Fruit fly (Drosophila melanogaster) whole organism, embryonic: ENCODE results near the gene CG17124.

Source experiments
- Atf-2 ChIP-seq: fragments of 200-800 bp; sonication (Bioruptor generic); optimal IDR thresholded peaks from 2 replicates; lab custom pipeline; 2016; ENCODE audit warnings: missing biosample characterization, missing genetic modification characterization
- Atf6 ChIP-seq: fragments of 200-800 bp; sonication (Bioruptor generic); IDR thresholded peaks from 2 replicates; pipeline ENCODE4 v1.3.6; 2022; ENCODE audit warnings: missing biosample characterization, missing genetic modification characterization
- B-H1 ChIP-seq: fragments of 200-800 bp; sonication (Bioruptor generic); IDR thresholded peaks from 3 replicates; pipeline ENCODE4 v1.3.6; 2022; ENCODE audit warnings: missing biosample characterization, missing genetic modification characterization
- Bteb2 ChIP-seq: fragments of 200-800 bp; sonication (Bioruptor generic); optimal IDR thresholded peaks from 2 replicates; lab custom pipeline; 2016; ENCODE audit warnings: missing biosample characterization, missing genetic modification characterization
- CG10321 ChIP-seq: fragments of 200-800 bp; sonication (Bioruptor generic); IDR thresholded peaks from 2 replicates; pipeline ENCODE4 v1.3.6; 2022; ENCODE audit warnings: missing biosample characterization, missing genetic modification characterization
- CG10431 ChIP-seq: fragments of 200-800 bp; sonication (Bioruptor generic); optimal IDR thresholded peaks from 3 replicates; lab custom pipeline; 2018; ENCODE audit warnings: missing biosample characterization, mild to moderate bottlenecking, missing genetic modification characterization
- CG10959 ChIP-seq: fragments of 200-800 bp; sonication (Bioruptor generic); IDR thresholded peaks from 2 replicates; pipeline ENCODE4 v1.3.6; 2022; ENCODE audit warnings: missing biosample characterization, missing genetic modification characterization
- CG15601 ChIP-seq: fragments of 200-800 bp; sonication (Bioruptor generic); optimal IDR thresholded peaks from 3 replicates; lab custom pipeline; 2019; ENCODE audit warnings: missing biosample characterization, mild to moderate bottlenecking, missing genetic modification characterization, moderate library complexity
- CG1602 ChIP-seq: fragments of 200-800 bp; sonication (Bioruptor generic); optimal IDR thresholded peaks from 3 replicates; lab custom pipeline; 2016; ENCODE audit warnings: missing biosample characterization, missing genetic modification characterization
- CG17328 ChIP-seq: fragments of 200-800 bp; sonication (Bioruptor generic); IDR thresholded peaks from 2 replicates; pipeline ENCODE4 v1.3.6; 2022; ENCODE audit warnings: missing biosample characterization, missing genetic modification characterization
- CG17359 ChIP-seq: fragments of 200-800 bp; sonication (Bioruptor generic); optimal IDR thresholded peaks from 3 replicates; lab custom pipeline; 2018; ENCODE audit warnings: missing biosample characterization, mild to moderate bottlenecking, missing genetic modification characterization, moderate library complexity
- CG17568 ChIP-seq: fragments of 200-800 bp; sonication (Bioruptor generic); optimal IDR thresholded peaks from 2 replicates; lab custom pipeline; 2018; ENCODE audit warnings: missing biosample characterization, mild to moderate bottlenecking, missing genetic modification characterization, moderate library complexity
- CG3065 ChIP-seq: fragments of 200-800 bp; sonication (Bioruptor generic); optimal IDR thresholded peaks from 2 replicates; lab custom pipeline; 2016; ENCODE audit warnings: missing biosample characterization, missing genetic modification characterization
- CG31224 ChIP-seq: fragments of 200-800 bp; sonication (Bioruptor generic); IDR thresholded peaks from 2 replicates; pipeline ENCODE4 v1.3.6; 2022; ENCODE audit warnings: missing biosample characterization, missing genetic modification characterization
- CG3163 ChIP-seq: fragments of 200-800 bp; sonication (Bioruptor generic); optimal IDR thresholded peaks from 3 replicates; lab custom pipeline; 2016; ENCODE audit warnings: missing biosample characterization, missing genetic modification characterization
- CG3281 ChIP-seq: fragments of 200-800 bp; sonication (Bioruptor generic); optimal IDR thresholded peaks from 3 replicates; lab custom pipeline; 2017; ENCODE audit warnings: missing biosample characterization, mild to moderate bottlenecking, missing genetic modification characterization
- CG33557 ChIP-seq: fragments of 200-800 bp; sonication (Bioruptor generic); optimal IDR thresholded peaks from 2 replicates; lab custom pipeline; 2019; ENCODE audit warnings: missing biosample characterization, mild to moderate bottlenecking, missing genetic modification characterization, moderate library complexity
- CG34422 ChIP-seq: fragments of 200-800 bp; sonication (Bioruptor generic); IDR thresholded peaks from 3 replicates; pipeline ENCODE4 v1.3.6; 2022; ENCODE audit warnings: missing biosample characterization, missing genetic modification characterization
- CG4617 ChIP-seq: fragments of 200-800 bp; sonication (Bioruptor generic); optimal IDR thresholded peaks from 3 replicates; lab custom pipeline; 2016; ENCODE audit warnings: missing biosample characterization, missing genetic modification characterization, borderline replicate concordance
- CG5180 ChIP-seq: fragments of 200-800 bp; sonication (Bioruptor generic); optimal IDR thresholded peaks from 3 replicates; lab custom pipeline; 2017; ENCODE audit warnings: missing biosample characterization, missing genetic modification characterization, mild to moderate bottlenecking, moderate library complexity, missing genetic modification reagents
- CG6689 ChIP-seq: fragments of 200-800 bp; sonication (Bioruptor generic); IDR thresholded peaks from 2 replicates; pipeline ENCODE4 v1.3.6; 2022; ENCODE audit warnings: missing biosample characterization, missing genetic modification characterization
- CG7357 ChIP-seq: fragments of 200-800 bp; sonication (Bioruptor generic); IDR thresholded peaks from 3 replicates; pipeline ENCODE4 v1.3.6; 2022; ENCODE audit warnings: missing biosample characterization, missing genetic modification characterization
- CG8089 ChIP-seq: fragments of 200-800 bp; sonication (Bioruptor generic); optimal IDR thresholded peaks from 3 replicates; lab custom pipeline; 2016; ENCODE audit warnings: missing biosample characterization, missing genetic modification characterization
- CG9609 ChIP-seq: fragments of 200-800 bp; sonication (Bioruptor generic); optimal IDR thresholded peaks from 3 replicates; lab custom pipeline; 2016; ENCODE audit warnings: missing biosample characterization, missing genetic modification characterization
- CG9727 ChIP-seq: fragments of 200-800 bp; sonication (Bioruptor generic); optimal IDR thresholded peaks from 3 replicates; lab custom pipeline; 2017; ENCODE audit warnings: missing biosample characterization, mild to moderate bottlenecking, missing genetic modification characterization
- CoRest ChIP-seq: fragments of 200-800 bp; sonication (Bioruptor generic); optimal IDR thresholded peaks from 3 replicates; lab custom pipeline; 2018; ENCODE audit warnings: missing biosample characterization, mild to moderate bottlenecking, missing genetic modification characterization, moderate library complexity
- D19B ChIP-seq: fragments of 200-800 bp; sonication (Bioruptor generic); optimal IDR thresholded peaks from 2 replicates; lab custom pipeline; 2017; ENCODE audit warnings: missing biosample characterization, mild to moderate bottlenecking, missing genetic modification characterization
- Dfd ChIP-seq, 2 experiments: fragments of >200 bp; optimal IDR thresholded peaks; 2 replicates each; lab custom pipeline; 2017; ENCODE audit warnings: missing biosample characterization in 2 of 2, missing genetic modification characterization in 2 of 2
- Ets65A ChIP-seq: fragments of 200-800 bp; sonication (Bioruptor generic); peaks from one replicate; lab custom pipeline; 2016; ENCODE audit warnings: missing biosample characterization, missing genetic modification characterization
- GATAe ChIP-seq: fragments of 200-800 bp; sonication (Bioruptor generic); conservative IDR thresholded peaks from 2 replicates; pipeline ENCODE4 v1.3.6; 2022; ENCODE audit warnings: missing biosample characterization, missing genetic modification characterization
- Gug ChIP-seq: fragments of 200-800 bp; sonication (Bioruptor generic); IDR thresholded peaks from 4 replicates; pipeline ENCODE4 v1.3.6; 2022; ENCODE audit warnings: missing biosample characterization, missing genetic modification characterization
- HLH54F ChIP-seq: fragments of 200-800 bp; sonication (Bioruptor generic); optimal IDR thresholded peaks from 3 replicates; lab custom pipeline; 2016; ENCODE audit warnings: missing biosample characterization, missing genetic modification characterization
- NK7.1 ChIP-seq: fragments of 200-800 bp; sonication (Bioruptor generic); optimal IDR thresholded peaks from 3 replicates; lab custom pipeline; 2016; ENCODE audit warnings: missing biosample characterization, missing genetic modification characterization
- Side ChIP-seq: fragments of 200-800 bp; sonication (Bioruptor generic); optimal IDR thresholded peaks from 2 replicates; lab custom pipeline; 2016; ENCODE audit warnings: missing biosample characterization, missing genetic modification characterization
- Sin3A ChIP-seq: fragments of >200 bp; optimal IDR thresholded peaks from 2 replicates; lab custom pipeline; 2018
- YL-1 ChIP-seq: fragments of 200-800 bp; sonication (Bioruptor generic); optimal IDR thresholded peaks from 3 replicates; lab custom pipeline; 2017; ENCODE audit warnings: missing biosample characterization, mild to moderate bottlenecking, missing genetic modification characterization
- ara ChIP-seq: fragments of 200-800 bp; sonication (Bioruptor generic); IDR thresholded peaks from 2 replicates; pipeline ENCODE4 v1.3.6; 2022; ENCODE audit warnings: missing biosample characterization, missing genetic modification characterization
- bowl ChIP-seq: fragments of 200-800 bp; sonication (Bioruptor generic); IDR thresholded peaks from 2 replicates; pipeline ENCODE4 v1.3.6; 2022; ENCODE audit warnings: missing biosample characterization, missing genetic modification characterization
- chm ChIP-seq: fragments of 200-800 bp; sonication (Bioruptor generic); IDR thresholded peaks from 2 replicates; pipeline ENCODE4 v1.3.6; 2022; ENCODE audit warnings: missing biosample characterization, missing genetic modification characterization
- exex ChIP-seq: fragments of 200-800 bp; sonication (Bioruptor generic); optimal IDR thresholded peaks from 4 replicates; lab custom pipeline; 2018; ENCODE audit warnings: missing biosample characterization, mild to moderate bottlenecking, missing genetic modification characterization, moderate library complexity
- fru ChIP-seq: fragments of >200 bp; optimal IDR thresholded peaks from 2 replicates; lab custom pipeline; 2017
- fu2 ChIP-seq: fragments of 200-800 bp; sonication (Bioruptor generic); optimal IDR thresholded peaks from 2 replicates; lab custom pipeline; 2016; ENCODE audit warnings: missing biosample characterization, missing genetic modification characterization
- gem ChIP-seq: fragments of 200-800 bp; sonication (Bioruptor generic); optimal IDR thresholded peaks from 2 replicates; lab custom pipeline; 2019; ENCODE audit warnings: missing biosample characterization, mild to moderate bottlenecking, missing genetic modification characterization, moderate library complexity
- kni ChIP-seq: fragments of 200-800 bp; sonication (Bioruptor generic); optimal IDR thresholded peaks from 3 replicates; lab custom pipeline; 2017; ENCODE audit warnings: mild to moderate bottlenecking, missing biosample characterization, missing genetic modification reagents, missing genetic modification characterization
- lov ChIP-seq, 2 experiments: fragments of 200-800 bp in 1 of 2; fragments of >200 bp in 1 of 2; sonication (Bioruptor generic) in 1 of 2; IDR thresholded peaks in 1 of 2; optimal IDR thresholded peaks in 1 of 2; 2 replicates in 1 of 2; 3 replicates in 1 of 2; pipeline versions ENCODE4 v1.3.6 to Lab custom; 2017 to 2022; ENCODE audit warnings: missing biosample characterization in 1 of 2, missing genetic modification characterization in 1 of 2
- mirr ChIP-seq: fragments of 200-800 bp; sonication (Bioruptor generic); optimal IDR thresholded peaks from 3 replicates; lab custom pipeline; 2018; ENCODE audit warnings: missing biosample characterization, mild to moderate bottlenecking, missing genetic modification characterization
- onecut ChIP-seq: fragments of 200-800 bp; sonication (Bioruptor generic); IDR thresholded peaks from 2 replicates; pipeline ENCODE4 v1.3.6; 2022; ENCODE audit warnings: missing biosample characterization, missing genetic modification characterization
- ranshi ChIP-seq: fragments of 200-800 bp; sonication (Bioruptor generic); IDR thresholded peaks from 2 replicates; pipeline ENCODE4 v1.3.6; 2022; ENCODE audit warnings: missing biosample characterization, missing genetic modification characterization
- sr ChIP-seq: fragments of 200-800 bp; sonication (Bioruptor generic); IDR thresholded peaks from 3 replicates; pipeline ENCODE4 v1.3.6; 2022; ENCODE audit warnings: missing biosample characterization, missing genetic modification characterization
- ssp ChIP-seq: fragments of 200-800 bp; sonication (Bioruptor generic); IDR thresholded peaks from 2 replicates; pipeline ENCODE4 v1.3.6; 2022; ENCODE audit warnings: missing biosample characterization, missing genetic modification characterization
- tap ChIP-seq: fragments of 200-800 bp; optimal IDR thresholded peaks from 3 replicates; lab custom pipeline; 2019; ENCODE audit warnings: missing biosample characterization, mild to moderate bottlenecking, missing genetic modification characterization, moderate library complexity
- trh ChIP-seq: fragments of 200-800 bp; sonication (Bioruptor generic); optimal IDR thresholded peaks from 2 replicates; lab custom pipeline; 2016; ENCODE audit warnings: missing biosample characterization, missing genetic modification characterization

CG17124 gene

DNA sequence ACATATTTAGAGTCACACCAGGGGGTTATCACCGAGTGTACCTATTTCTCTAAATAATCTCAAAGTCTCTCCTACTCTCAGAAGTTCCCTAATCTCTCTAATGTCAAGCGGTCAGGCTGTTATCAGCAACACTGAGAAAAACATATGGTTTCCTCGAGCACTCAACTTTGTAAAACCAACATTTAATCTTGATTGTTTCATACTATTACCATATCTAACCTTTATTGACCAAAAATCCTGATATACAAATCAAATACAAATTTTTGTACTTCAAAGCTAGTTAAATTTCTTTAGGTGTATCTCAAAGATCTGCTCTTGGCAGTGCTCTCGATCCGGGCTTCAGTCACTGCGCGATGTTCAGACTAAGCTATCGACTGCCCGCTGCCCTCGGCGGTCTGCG lies 52.8 kb downstream of the CG17124 start, which contains the start of gene CG6415 (continued):
- peak; percentile 64 for TF ChIP-seq ranshi
- TF ChIP-seq sr (GFP tag; lab: Robert Waterston, UW): no peak
- TF ChIP-seq Ets65A (GFP tag; lab: Kevin White, UChicago): no peak
- TF ChIP-seq CG17328: peak; percentile 75
- TF ChIP-seq Atf-2: peak; percentile 61
- TF ChIP-seq CG10431 (GFP tag; lab: Kevin White, UChicago): no peak
- peak; percentile 36 for TF ChIP-seq HLH54F
- TF ChIP-seq CG34422: peak; percentile 61; the same call in 1 of the 3 replicates
- peak; percentile 66 for TF ChIP-seq CG9609
- TF ChIP-seq CG5180: peak; percentile 46
- TF ChIP-seq CG1602: peak; percentile 48
- peak; percentile 53 for TF ChIP-seq B-H1 (GFP tag; lab: Robert Waterston, UW)
- peak; percentile 45 for TF ChIP-seq Bteb2 (GFP tag; lab: Kevin White, UChicago)
- peak; percentile 45; the same call in 1 of the 2 replicates for TF ChIP-seq CG31224 (GFP tag; lab: Robert Waterston, UW)
- TF ChIP-seq ssp (GFP tag; lab: Robert Waterston, UW): peak; percentile 54
- peak; percentile 12 for TF ChIP-seq mirr
- TF ChIP-seq NK7.1 (GFP tag; lab: Kevin White, UChicago): peak; percentile 48
- TF ChIP-seq CG3065 (GFP tag; lab: Kevin White, UChicago): no peak
- TF ChIP-seq kni: no peak
- TF ChIP-seq CG7357 (GFP tag; lab: Robert Waterston, UW): peak; percentile 72
- TF ChIP-seq CG10321 (GFP tag; lab: Robert Waterston, UW): 0 out of 2 replicates have a peak, but pooled peaks have one; percentile 17
- no peak for TF ChIP-seq Dfd (GFP tag; optimal IDR thresholded peaks at IDR 0.05; lab: Kevin White, UChicago)
- TF ChIP-seq Gug (GFP tag; lab: Robert Waterston, UW): peak; percentile 48; the same call in 2 of the 4 replicates
- TF ChIP-seq bowl (GFP tag; lab: Robert Waterston, UW): no peak
- TF ChIP-seq Sin3A (lab: Kevin White, UChicago): no peak
- no peak for TF ChIP-seq CG4617 (GFP tag; lab: Kevin White, UChicago)
- no peak for TF ChIP-seq YL-1 (GFP tag; lab: Kevin White, UChicago)
- TF ChIP-seq fu2 (GFP tag; lab: Kevin White, UChicago): peak; percentile 61
- peak; percentile 77 for TF ChIP-seq Atf6 (GFP tag; lab: Robert Waterston, UW)
- TF ChIP-seq fru (lab: Kevin White, UChicago): no peak
- peak; percentile 61 for TF ChIP-seq CG17568 (GFP tag; lab: Kevin White, UChicago)
- peak; percentile 73 for TF ChIP-seq tap (tag; lab: Kevin White, UChicago)
- TF ChIP-seq exex (tag; lab: Kevin White, UChicago): no peak
- TF ChIP-seq CoRest (tag; lab: Kevin White, UChicago): peak; percentile 81
- TF ChIP-seq ara (GFP tag; lab: Robert Waterston, UW): peak; percentile 75
- TF ChIP-seq CG3163 (GFP tag; lab: Kevin White, UChicago): peak; percentile 42
- TF ChIP-seq chm (GFP tag; lab: Robert Waterston, UW): peak; percentile 61; the same call in 1 of the 2 replicates
- peak; percentile 38; the same call in 1 of the 2 replicates for TF ChIP-seq CG10959 (GFP tag; lab: Robert Waterston, UW)
- TF ChIP-seq trh: no peak
- peak; percentile 69 for TF ChIP-seq CG33557
- TF ChIP-seq GATAe: peak; percentile 44; the same call in 1 of the 2 replicates
- TF ChIP-seq D19B (GFP tag; lab: Kevin White, UChicago): peak; percentile 41
- peak; percentile 87 for TF ChIP-seq gem
- peak; percentile 76 for TF ChIP-seq CG3281 (GFP tag; lab: Kevin White, UChicago)
- TF ChIP-seq onecut (GFP tag; lab: Robert Waterston, UW): peak; percentile 45; the same call in 1 of the 2 replicates
- TF ChIP-seq CG17359: peak; percentile 77
- TF ChIP-seq CG9727 (GFP tag; lab: Kevin White, UChicago): peak; percentile 78
- peak; percentile 55 for TF ChIP-seq CG15601 (tag; lab: Kevin White, UChicago)
- no peak for TF ChIP-seq lov (optimal IDR thresholded peaks at IDR 0.05; lab: Kevin White, UChicago)
- no peak for TF ChIP-seq lov (GFP tag; IDR thresholded peaks at IDR 0.05; lab: Robert Waterston, UW)
- peak; percentile 63 for TF ChIP-seq CG6689 (GFP tag; lab: Robert Waterston, UW)
- peak; percentile 44 for TF ChIP-seq Side (GFP tag; lab: Kevin White, UChicago)
- peak; percentile 44 for TF ChIP-seq CG8089 (GFP tag; lab: Kevin White, UChicago)
